Worm (Caenorhabditis elegans) whole organism, L3 larva: ENCODE results near the gene F46H5.3.

Source experiments
- ZK546.5 ChIP-seq: sonication (generic microtip); optimal IDR thresholded peaks from 2 replicates; lab custom pipeline; 2017; ENCODE audit warnings: missing biosample characterization, missing genetic modification characterization
- aly-2 ChIP-seq: fragments of 150-350 bp; optimal IDR thresholded peaks from 2 replicates; lab custom pipeline; 2014; ENCODE audit warnings: missing biosample characterization, missing genetic modification characterization
- ama-1 ChIP-seq: fragments of 150-350 bp; optimal IDR thresholded peaks from 2 replicates; lab custom pipeline; 2018
- ceh-16 ChIP-seq: sonication (generic microtip); optimal IDR thresholded peaks from 2 replicates; lab custom pipeline; 2017; ENCODE audit warnings: missing biosample characterization, missing genetic modification characterization
- ceh-28 ChIP-seq: fragments of 150-350 bp; optimal IDR thresholded peaks from 2 replicates; lab custom pipeline; 2014; ENCODE audit warnings: missing biosample characterization, missing genetic modification reagents, missing genetic modification characterization
- ceh-82 ChIP-seq: fragments of 150-350 bp; optimal IDR thresholded peaks from 2 replicates; lab custom pipeline; 2014; ENCODE audit warnings: missing biosample characterization, missing genetic modification characterization
- ceh-9 ChIP-seq: sonication (generic microtip); optimal IDR thresholded peaks from 2 replicates; lab custom pipeline; 2018; ENCODE audit warnings: missing biosample characterization, missing genetic modification characterization
- daf-12 ChIP-seq: fragments of 150-350 bp; optimal IDR thresholded peaks from 2 replicates; lab custom pipeline; 2014; ENCODE audit warnings: missing biosample characterization, missing genetic modification reagents, missing genetic modification characterization
- egl-27 ChIP-seq: sonication (generic microtip); optimal IDR thresholded peaks from 4 replicates; lab custom pipeline; 2017; ENCODE audit warnings: missing biosample characterization, missing genetic modification reagents, missing genetic modification characterization
- egl-5 ChIP-seq: fragments of 150-350 bp; optimal IDR thresholded peaks from 2 replicates; lab custom pipeline; 2017; ENCODE audit warnings: missing biosample characterization, missing genetic modification reagents, missing genetic modification characterization, inconsistent platforms
- elt-1 ChIP-seq: fragments of 150-350 bp; optimal IDR thresholded peaks from 2 replicates; lab custom pipeline; 2014; ENCODE audit warnings: missing biosample characterization, missing genetic modification characterization
- elt-2 ChIP-seq: sonication (generic microtip); optimal IDR thresholded peaks from 2 replicates; lab custom pipeline; 2016; ENCODE audit warnings: missing genetic modification reagents, mild to moderate bottlenecking, missing genetic modification characterization, missing compliant biosample characterization
- elt-3 ChIP-seq, 3 experiments: fragments of 150-350 bp in 1 of 3; sonication (generic microtip) in 2 of 3; optimal IDR thresholded peaks; 2 replicates in 2 of 3; 4 replicates in 1 of 3; lab custom pipeline; 2014 to 2017; ENCODE audit warnings: missing biosample characterization in 3 of 3, missing genetic modification characterization in 3 of 3
- eor-1 ChIP-seq, 2 experiments: fragments of 150-350 bp; optimal IDR thresholded peaks; 2 replicates each; lab custom pipeline; 2014 to 2018; ENCODE audit warnings: missing biosample characterization in 2 of 2, missing genetic modification characterization in 2 of 2
- fkh-10 ChIP-seq: sonication (generic microtip); optimal IDR thresholded peaks from 2 replicates; lab custom pipeline; 2017; ENCODE audit warnings: missing biosample characterization, missing genetic modification reagents, missing genetic modification characterization
- fkh-2 ChIP-seq: fragments of 150-350 bp; optimal IDR thresholded peaks from 2 replicates; lab custom pipeline; 2014; ENCODE audit warnings: missing biosample characterization, missing genetic modification reagents, missing genetic modification characterization
- fos-1 ChIP-seq: fragments of 150-350 bp; optimal IDR thresholded peaks from 2 replicates; lab custom pipeline; 2014; ENCODE audit warnings: missing biosample characterization, missing genetic modification characterization
- hmg-11 ChIP-seq: sonication (generic microtip); optimal IDR thresholded peaks from 2 replicates; lab custom pipeline; 2016; ENCODE audit warnings: missing genetic modification characterization, missing compliant biosample characterization
- jun-1 ChIP-seq: fragments of 150-350 bp; optimal IDR thresholded peaks from 2 replicates; lab custom pipeline; 2014; ENCODE audit warnings: missing biosample characterization, missing genetic modification reagents, missing genetic modification characterization
- lin-15B ChIP-seq: fragments of 150-350 bp; optimal IDR thresholded peaks from 2 replicates; lab custom pipeline; 2014; ENCODE audit warnings: missing biosample characterization, missing genetic modification characterization
- lsy-12 ChIP-seq: sonication (generic microtip); optimal IDR thresholded peaks from 2 replicates; lab custom pipeline; 2016; ENCODE audit warnings: mild to moderate bottlenecking, missing genetic modification characterization, missing compliant biosample characterization
- mdl-1 ChIP-seq: fragments of 150-350 bp; optimal IDR thresholded peaks from 2 replicates; lab custom pipeline; 2014; ENCODE audit warnings: missing biosample characterization, missing genetic modification characterization
- mml-1 ChIP-seq: fragments of 150-350 bp; sonication (generic microtip); optimal IDR thresholded peaks from 3 replicates; lab custom pipeline; 2014; ENCODE audit warnings: missing biosample characterization, missing genetic modification characterization
- nfya-1 ChIP-seq: sonication (generic microtip); optimal IDR thresholded peaks from 2 replicates; lab custom pipeline; 2017; ENCODE audit warnings: missing genetic modification characterization, mild to moderate bottlenecking, missing compliant biosample characterization, antibody characterized with exemption, moderate library complexity; ENCODE audit not compliant: insufficient read depth
- nhr-11 ChIP-seq: fragments of 150-350 bp; optimal IDR thresholded peaks from 2 replicates; lab custom pipeline; 2014; ENCODE audit warnings: missing biosample characterization, missing genetic modification characterization
- nhr-12 ChIP-seq: fragments of 150-350 bp; optimal IDR thresholded peaks from 2 replicates; lab custom pipeline; 2014; ENCODE audit warnings: missing biosample characterization, missing genetic modification characterization
- nhr-23 ChIP-seq: fragments of 150-350 bp; optimal IDR thresholded peaks from 2 replicates; lab custom pipeline; 2014; ENCODE audit warnings: missing biosample characterization, missing genetic modification reagents, missing genetic modification characterization
- nhr-237 ChIP-seq: fragments of 150-350 bp; optimal IDR thresholded peaks from 2 replicates; lab custom pipeline; 2014; ENCODE audit warnings: missing biosample characterization, missing genetic modification characterization
- nhr-25 ChIP-seq: sonication (generic microtip); optimal IDR thresholded peaks from 2 replicates; lab custom pipeline; 2017; ENCODE audit warnings: missing biosample characterization, missing genetic modification characterization
- nhr-28 ChIP-seq: fragments of 150-350 bp; optimal IDR thresholded peaks from 2 replicates; lab custom pipeline; 2014; ENCODE audit warnings: missing biosample characterization, missing genetic modification characterization
- nhr-43 ChIP-seq: sonication (generic microtip); optimal IDR thresholded peaks from 2 replicates; lab custom pipeline; 2016; ENCODE audit warnings: mild to moderate bottlenecking, missing genetic modification characterization, missing compliant biosample characterization; ENCODE audit not compliant: poor library complexity, severe bottlenecking
- nhr-67 ChIP-seq: fragments of 150-350 bp; optimal IDR thresholded peaks from 2 replicates; lab custom pipeline; 2014; ENCODE audit warnings: missing biosample characterization, missing genetic modification characterization
- nhr-76 ChIP-seq: fragments of 150-350 bp; sonication (generic microtip); optimal IDR thresholded peaks from 5 replicates; lab custom pipeline; 2014; ENCODE audit warnings: missing biosample characterization, missing genetic modification characterization
- nhr-77 ChIP-seq: fragments of 150-350 bp; optimal IDR thresholded peaks from 2 replicates; lab custom pipeline; 2014; ENCODE audit warnings: missing biosample characterization, missing genetic modification characterization
- pha-4 ChIP-seq: fragments of 150-350 bp; optimal IDR thresholded peaks from 2 replicates; lab custom pipeline; 2014; ENCODE audit warnings: missing biosample characterization, missing genetic modification reagents, missing genetic modification characterization
- pqm-1 ChIP-seq: fragments of 150-350 bp; optimal IDR thresholded peaks from 2 replicates; lab custom pipeline; 2017; ENCODE audit warnings: missing biosample characterization, missing genetic modification characterization, inconsistent platforms
- sea-2 ChIP-seq: fragments of 150-350 bp; sonication (generic microtip); optimal IDR thresholded peaks from 4 replicates; lab custom pipeline; 2014; ENCODE audit warnings: missing biosample characterization, missing genetic modification reagents, missing genetic modification characterization
- skn-1 ChIP-seq: fragments of 150-350 bp; optimal IDR thresholded peaks from 2 replicates; lab custom pipeline; 2014; ENCODE audit warnings: missing biosample characterization, missing genetic modification characterization
- tbx-2 ChIP-seq: sonication (generic microtip); optimal IDR thresholded peaks from 2 replicates; lab custom pipeline; 2016; ENCODE audit warnings: mild to moderate bottlenecking, missing genetic modification characterization, missing compliant biosample characterization
- unc-62 ChIP-seq: fragments of 150-350 bp; sonication (generic microtip); optimal IDR thresholded peaks from 4 replicates; lab custom pipeline; 2014; ENCODE audit warnings: missing biosample characterization, missing genetic modification reagents, missing genetic modification characterization
- zag-1 ChIP-seq: fragments of 150-350 bp; optimal IDR thresholded peaks from 2 replicates; lab custom pipeline; 2014; ENCODE audit warnings: missing biosample characterization, missing genetic modification characterization
- ztf-11 ChIP-seq: fragments of 150-350 bp; optimal IDR thresholded peaks from 2 replicates; lab custom pipeline; 2014; ENCODE audit warnings: missing biosample characterization, missing genetic modification characterization
- ztf-4 ChIP-seq: fragments of 150-350 bp; optimal IDR thresholded peaks from 2 replicates; lab custom pipeline; 2014; ENCODE audit warnings: missing biosample characterization, missing genetic modification characterization

F46H5.3 gene

ce11 chrX:7200475-7200874 is 38.0 kb downstream of the F46H5.3 start:
- TF ChIP-seq tbx-2 (tag; lab: Kevin White, UChicago) (no peak), egl-5 (tag; lab: Kevin White, UChicago) (no peak), lsy-12 (no peak), nhr-25 (tag; lab: Kevin White, UChicago) (no peak), nhr-67 (tag; lab: Kevin White, UChicago) (no peak), ZK546.5 (no peak), skn-1 (tag; lab: Kevin White, UChicago) (peak; percentile 47), ztf-4 (tag; lab: Kevin White, UChicago) (no peak), hmg-11 (tag; lab: Kevin White, UChicago) (no peak), daf-12 (tag; lab: Kevin White, UChicago) (no peak), elt-2 (tag; lab: Kevin White, UChicago) (peak; percentile 94), nhr-11 (no peak), ztf-11 (no peak), fos-1 (tag; lab: Kevin White, UChicago) (no peak), ceh-82 (tag; lab: Kevin White, UChicago) (no peak), nhr-237 (tag; lab: Kevin White, UChicago) (no peak), nhr-12 (tag; lab: Kevin White, UChicago) (no peak), fkh-10 (GFP tag; lab: Kevin White, UChicago) (no peak), pqm-1 (peak; percentile 83), nhr-28 (tag; lab: Kevin White, UChicago) (no peak), nhr-77 (tag; lab: Kevin White, UChicago) (no peak), ama-1 (lab: Kevin White, UChicago) (no peak), sea-2 (GFP tag; lab: Kevin White, UChicago) (no peak), lin-15B (tag; lab: Kevin White, UChicago) (no peak), mdl-1 (no peak), nhr-23 (tag; lab: Kevin White, UChicago) (no peak), ceh-9 (no peak), jun-1 (tag; lab: Kevin White, UChicago) (peak; percentile 38), nhr-76 (tag; lab: Kevin White, UChicago) (no peak), ceh-28 (tag; lab: Kevin White, UChicago) (no peak), pha-4 (tag; lab: Kevin White, UChicago) (no peak), elt-3 (tag; optimal IDR thresholded peaks at IDR 0.05; lab: Kevin White, UChicago) (no peak), eor-1 (tag; optimal IDR thresholded peaks at IDR 0.05; lab: Kevin White, UChicago) (no peak), aly-2 (tag; lab: Kevin White, UChicago) (no peak), egl-27 (no peak), nfya-1 (tag; lab: Kevin White, UChicago) (peak; percentile 41), mml-1 (tag; lab: Kevin White, UChicago) (no peak), nhr-43 (no peak), unc-62 (no peak), elt-1 (tag; lab: Kevin White, UChicago) (no peak), ceh-16 (no peak), zag-1 (tag; lab: Kevin White, UChicago) (no peak)

- TF ChIP-seq fkh-2 (tag; lab: Kevin White, UChicago) (no peak), nfya-1 (tag; lab: Kevin White, UChicago) (peak; percentile 8)
Measured at ce11 chrX:7199831-7200414, 38.5 kb downstream of the F46H5.3 start, which contains the start of gene C55B6.1. Gene C55B6.1, plus strand, starts transcription at chrX:7200364.
